Fruit fly (Drosophila melanogaster): ENCODE measurements around the gene CG14151.
A peak's percentile ranks its signal among the peaks of the same experiment; 100 is the strongest.

The CG14151 gene

dm6 chr3L:10637819-10638218 is 9.5 kb upstream of the CG14151 start, which contains the start of gene Cnep1r2 (continued):
- TF ChIP-seq caup (GFP tag; optimal IDR thresholded peaks at IDR 0.05; ENCODE audit: severe bottlenecking) (peak; percentile 96), PHDP (tag; optimal IDR thresholded peaks at IDR 0.05) (peak; percentile 97), ara (GFP tag; IDR thresholded peaks at IDR 0.05) (peak; percentile 90), CG32767 (GFP tag; IDR thresholded peaks at IDR 0.05) (peak; percentile 95), CG4820 (GFP tag; optimal IDR thresholded peaks at IDR 0.05) (peak; percentile 88), CG2889 (GFP tag; IDR thresholded peaks at IDR 0.05) (peak; percentile 88), CG3995 (GFP tag; optimal IDR thresholded peaks at IDR 0.05) (peak; percentile 20), Adf1 (GFP tag; IDR thresholded peaks at IDR 0.05) (peak; percentile 70), CG10979 (tag; optimal IDR thresholded peaks at IDR 0.05) (peak; percentile 96), Blimp-1 (GFP tag; optimal IDR thresholded peaks at IDR 0.05) (peak; percentile 94), Bteb2 (GFP tag; optimal IDR thresholded peaks at IDR 0.05) (peak; percentile 40), CG12391 (tag; optimal IDR thresholded peaks at IDR 0.05) (peak; percentile 98), CG12219 (GFP tag; optimal IDR thresholded peaks at IDR 0.05) (peak; percentile 82), schlank (tag; optimal IDR thresholded peaks at IDR 0.05) (peak; percentile 83), dm (GFP tag; optimal IDR thresholded peaks at IDR 0.05) (peak; percentile 1), Deaf1 (tag; optimal IDR thresholded peaks at IDR 0.05) (peak; percentile 81), pnt (GFP tag; optimal IDR thresholded peaks at IDR 0.05) (peak; percentile 82), dimm (GFP tag; IDR thresholded peaks at IDR 0.05) (peak; percentile 76), lola (GFP tag; optimal IDR thresholded peaks at IDR 0.05) (peak in 1 of 3 experiments; percentile 97), NK7.1 (GFP tag; optimal IDR thresholded peaks at IDR 0.05) (peak; percentile 47), esg (GFP tag; conservative IDR thresholded peaks at IDR 0.05) (peak; percentile 96), nau (GFP tag; optimal IDR thresholded peaks at IDR 0.05) (no peak), luna (GFP tag; optimal IDR thresholded peaks at IDR 0.05) (no peak), CG1024 (GFP tag; IDR thresholded peaks at IDR 0.05) (peak; percentile 66), CG4360 (GFP tag; IDR thresholded peaks at IDR 0.05) (peak; percentile 71), CG6175 (GFP tag; IDR thresholded peaks at IDR 0.05) (peak; percentile 87), p53 (GFP tag; optimal IDR thresholded peaks at IDR 0.05) (no peak), ATbp (GFP tag; optimal IDR thresholded peaks at IDR 0.05) (peak; percentile 92), ind (GFP tag; optimal IDR thresholded peaks at IDR 0.05) (peak; percentile 96), CG12155 (GFP tag; optimal IDR thresholded peaks at IDR 0.05) (peak; percentile 91), NFAT (GFP tag; IDR thresholded peaks at IDR 0.05) (peak; percentile 95), dmrt11E (tag; optimal IDR thresholded peaks at IDR 0.05) (peak; percentile 98), Hmx (GFP tag; optimal IDR thresholded peaks at IDR 0.05) (no peak), CG7372 (GFP tag; IDR thresholded peaks at IDR 0.05) (peak; percentile 96), Xbp1 (GFP tag; optimal IDR thresholded peaks at IDR 0.05) (peak; percentile 96), Six4 (GFP tag; optimal IDR thresholded peaks at IDR 0.05) (peak; percentile 93), Nf-YC (tag; optimal IDR thresholded peaks at IDR 0.05) (peak; percentile 91), Sry-β (GFP tag; optimal IDR thresholded peaks at IDR 0.05) (peak; percentile 65), CG13287 (GFP tag; IDR thresholded peaks at IDR 0.05; ENCODE audit: partially characterized antibody) (peak; percentile 27; the same call in 1 of the 2 replicates), ci (GFP tag; IDR thresholded peaks at IDR 0.05) (peak; percentile 92), CG12104 (GFP tag; optimal IDR thresholded peaks at IDR 0.05) (peak; percentile 88), CG17912 (GFP tag; optimal IDR thresholded peaks at IDR 0.05) (peak; percentile 89), CG42726 (GFP tag; IDR thresholded peaks at IDR 0.05; ENCODE audit: partially characterized antibody) (no peak), prd (optimal IDR thresholded peaks at IDR 0.05) (no peak), prd (GFP tag; IDR thresholded peaks at IDR 0.05) (peak; percentile 98), ftz-f1 (GFP tag; optimal IDR thresholded peaks at IDR 0.05) (no peak), vnd (GFP tag; IDR thresholded peaks at IDR 0.05; ENCODE audit: partially characterized antibody) (no peak), repo (GFP tag; optimal IDR thresholded peaks at IDR 0.05) (peak; percentile 33), CG15514 (GFP tag; optimal IDR thresholded peaks at IDR 0.05) (peak; percentile 81), BtbVII (GFP tag; optimal IDR thresholded peaks at IDR 0.05) (peak; percentile 86), rib (GFP tag; IDR thresholded peaks at IDR 0.05) (peak; percentile 88)
